Fruit fly (Drosophila melanogaster): ENCODE measurements around the gene CG31848.

dm6 chr2L:13259643-13260042 lies 6.0 kb downstream of the CG31848 start, which contains the start of gene CG31730:
- TF ChIP-seq insv (GFP tag; optimal IDR thresholded peaks at IDR 0.05) (no peak), CG13287 (GFP tag; IDR thresholded peaks at IDR 0.05; ENCODE audit: partially characterized antibody) (no peak), CG12769 (tag; optimal IDR thresholded peaks at IDR 0.05) (no peak), CG10543 (GFP tag; optimal IDR thresholded peaks at IDR 0.05) (no peak), CG18619 (GFP tag; optimal IDR thresholded peaks at IDR 0.05) (no peak), esg (GFP tag; conservative IDR thresholded peaks at IDR 0.05) (no peak), Bteb2 (GFP tag; optimal IDR thresholded peaks at IDR 0.05) (no peak), jumu (GFP tag; optimal IDR thresholded peaks at IDR 0.05) (no peak), CG8290 (GFP tag; optimal IDR thresholded peaks at IDR 0.05) (no peak), CG8290 (tag; optimal IDR thresholded peaks at IDR 0.05) (no peak), crc (GFP tag; optimal IDR thresholded peaks at IDR 0.05) (no peak)
